Worm (Caenorhabditis elegans) whole organism, L4 larva: ENCODE results near the gene T10B10.9.

ENCODE experiments used
- F37D6.2 ChIP-seq: sonication (generic microtip); optimal IDR thresholded peaks from 2 replicates; lab custom pipeline; 2016; ENCODE audit warnings: mild to moderate bottlenecking, missing genetic modification characterization, missing compliant biosample characterization
- ama-1 ChIP-seq: fragments of 150-350 bp; optimal IDR thresholded peaks from 2 replicates; lab custom pipeline; 2014; ENCODE audit warnings: inconsistent platforms, mixed read lengths
- ceh-82 ChIP-seq: sonication (generic microtip); optimal IDR thresholded peaks from 2 replicates; lab custom pipeline; 2017; ENCODE audit warnings: missing biosample characterization, missing genetic modification characterization
- hmg-1.1 ChIP-seq: fragments of 200-800 bp; sonication (Bioruptor generic); IDR thresholded peaks from 2 replicates; pipeline ENCODE4 v1.3.6; 2022; ENCODE audit warnings: missing genetic modification reagents, missing genetic modification characterization, missing compliant biosample characterization
- nhr-237 ChIP-seq: sonication (generic microtip); optimal IDR thresholded peaks from 2 replicates; lab custom pipeline; 2017; ENCODE audit warnings: missing biosample characterization, missing genetic modification characterization
- rbr-2 ChIP-seq: sonication (generic microtip); optimal IDR thresholded peaks from 2 replicates; lab custom pipeline; 2016; ENCODE audit warnings: missing genotype, missing genetic modification characterization, missing compliant biosample characterization

ce11 chrX:15157854-15158253 is 6.4 kb upstream of the T10B10.9 start:
- TF ChIP-seq ama-1 (no peak), hmg-1.1 (no peak), rbr-2 (tag; lab: Kevin White, UChicago) (no peak), nhr-237 (tag; lab: Kevin White, UChicago) (no peak), ceh-82 (tag; lab: Kevin White, UChicago) (no peak), F37D6.2 (tag; lab: Kevin White, UChicago) (no peak)
